Fruit fly (Drosophila melanogaster) whole organism, embryonic: ENCODE data around the gene AGO2.

ENCODE experiments used
- CG10267 ChIP-seq: fragments of 200-800 bp; sonication (Bioruptor generic); optimal IDR thresholded peaks from 2 replicates; lab custom pipeline; 2018; ENCODE audit warnings: missing biosample characterization, mild to moderate bottlenecking, missing genetic modification characterization, moderate library complexity
- CG10366 ChIP-seq: fragments of 200-800 bp; sonication (Bioruptor generic); IDR thresholded peaks from 2 replicates; pipeline ENCODE4 v1.3.6; 2022; ENCODE audit warnings: missing biosample characterization, missing genetic modification characterization
- CG11696 ChIP-seq: fragments of 200-800 bp; sonication (Bioruptor generic); IDR thresholded peaks from 2 replicates; pipeline ENCODE4 v1.3.6; 2022; ENCODE audit warnings: missing biosample characterization, missing genetic modification characterization
- CG12104 ChIP-seq: fragments of 200-800 bp; sonication (Bioruptor generic); optimal IDR thresholded peaks from 3 replicates; lab custom pipeline; 2016; ENCODE audit warnings: missing biosample characterization, missing genetic modification characterization
- CG12744 ChIP-seq: fragments of 200-800 bp; sonication (Bioruptor generic); optimal IDR thresholded peaks from 2 replicates; lab custom pipeline; 2016; ENCODE audit warnings: missing biosample characterization, missing genetic modification characterization
- CG13424 ChIP-seq: fragments of 200-800 bp; sonication (Bioruptor generic); optimal IDR thresholded peaks from 2 replicates; lab custom pipeline; 2019; ENCODE audit warnings: missing biosample characterization, mild to moderate bottlenecking, missing genetic modification characterization, moderate library complexity
- CG13624 ChIP-seq: fragments of 200-800 bp; sonication (Bioruptor generic); optimal IDR thresholded peaks from 2 replicates; lab custom pipeline; 2016; ENCODE audit warnings: missing biosample characterization, missing genetic modification characterization
- CG14441 ChIP-seq: fragments of 200-800 bp; sonication (Bioruptor generic); IDR thresholded peaks from 2 replicates; pipeline ENCODE4 v1.3.6; 2022; ENCODE audit warnings: missing biosample characterization, missing genetic modification characterization
- CG14667 ChIP-seq: fragments of 200-800 bp; sonication (Bioruptor generic); IDR thresholded peaks from 2 replicates; pipeline ENCODE4 v1.3.6; 2022; ENCODE audit warnings: missing biosample characterization, missing genetic modification characterization
- CG15073 ChIP-seq: fragments of 200-800 bp; sonication (Bioruptor generic); optimal IDR thresholded peaks from 2 replicates; lab custom pipeline; 2016; ENCODE audit warnings: missing biosample characterization, missing genetic modification characterization
- CG15601 ChIP-seq: fragments of 200-800 bp; sonication (Bioruptor generic); optimal IDR thresholded peaks from 3 replicates; lab custom pipeline; 2019; ENCODE audit warnings: missing biosample characterization, mild to moderate bottlenecking, missing genetic modification characterization, moderate library complexity
- CG32772 ChIP-seq: fragments of 200-800 bp; sonication (Bioruptor generic); IDR thresholded peaks from 2 replicates; pipeline ENCODE4 v1.3.6; 2022; ENCODE audit warnings: missing biosample characterization, missing genetic modification characterization
- CG4328 ChIP-seq: fragments of 200-800 bp; sonication (Bioruptor generic); optimal IDR thresholded peaks from 3 replicates; lab custom pipeline; 2017; ENCODE audit warnings: missing biosample characterization, missing genetic modification reagents, missing genetic modification characterization
- CG6654 ChIP-seq: fragments of 200-800 bp; sonication (Bioruptor generic); optimal IDR thresholded peaks from 2 replicates; lab custom pipeline; 2017; ENCODE audit warnings: missing biosample characterization, mild to moderate bottlenecking, missing genetic modification characterization
- CG9932 ChIP-seq: fragments of 200-800 bp; sonication (Bioruptor generic); IDR thresholded peaks from 2 replicates; pipeline ENCODE4 v1.3.6; 2022; ENCODE audit warnings: missing biosample characterization, missing genetic modification characterization
- CkIIα-i1 ChIP-seq: fragments of 200-800 bp; sonication (Bioruptor generic); IDR thresholded peaks from 2 replicates; pipeline ENCODE4 v1.3.6; 2022; ENCODE audit warnings: missing biosample characterization, missing genetic modification characterization
- Dad ChIP-seq: fragments of 200-800 bp; sonication (Bioruptor generic); optimal IDR thresholded peaks from 3 replicates; lab custom pipeline; 2016; ENCODE audit warnings: missing biosample characterization, missing genetic modification characterization
- Dref ChIP-seq: fragments of 200-800 bp; sonication (Bioruptor generic); IDR thresholded peaks from 2 replicates; pipeline ENCODE4 v1.3.6; 2022; ENCODE audit warnings: missing biosample characterization, missing genetic modification characterization
- Eip74EF ChIP-seq, 2 experiments: fragments of 200-800 bp in 1 of 2; fragments of >200 bp in 1 of 2; sonication (Bioruptor generic) in 1 of 2; optimal IDR thresholded peaks; 2 replicates each; lab custom pipeline; 2017 to 2019; ENCODE audit warnings: missing biosample characterization in 2 of 2, missing genetic modification characterization in 2 of 2, mild to moderate bottlenecking in 1 of 2, moderate library complexity in 1 of 2
- Ets65A ChIP-seq: fragments of 200-800 bp; sonication (Bioruptor generic); peaks from one replicate; lab custom pipeline; 2016; ENCODE audit warnings: missing biosample characterization, missing genetic modification characterization
- H2.0 ChIP-seq: fragments of 200-800 bp; sonication (Bioruptor generic); IDR thresholded peaks from 2 replicates; pipeline ENCODE4 v1.3.6; 2022; ENCODE audit warnings: missing biosample characterization, missing genetic modification characterization
- HLHmδ ChIP-seq: fragments of 200-800 bp; sonication (Bioruptor generic); optimal IDR thresholded peaks from 2 replicates; lab custom pipeline; 2018; ENCODE audit warnings: missing biosample characterization, mild to moderate bottlenecking, missing genetic modification characterization, moderate library complexity
- Mes4 ChIP-seq: fragments of 200-800 bp; sonication (Bioruptor generic); optimal IDR thresholded peaks from 2 replicates; lab custom pipeline; 2016; ENCODE audit warnings: missing biosample characterization, missing genetic modification characterization
- NFAT ChIP-seq: fragments of 200-800 bp; sonication (Bioruptor generic); IDR thresholded peaks from 2 replicates; pipeline ENCODE4 v1.3.6; 2022; ENCODE audit warnings: missing biosample characterization, missing genetic modification characterization
- NfI ChIP-seq: fragments of 200-800 bp; sonication (Bioruptor generic); optimal IDR thresholded peaks from 3 replicates; lab custom pipeline; 2018; ENCODE audit warnings: missing biosample characterization, mild to moderate bottlenecking, missing genetic modification characterization, moderate library complexity
- Optix ChIP-seq: fragments of 200-800 bp; sonication (Bioruptor generic); IDR thresholded peaks from 3 replicates; pipeline ENCODE4 v1.3.6; 2022; ENCODE audit warnings: missing biosample characterization, missing genetic modification characterization
- Six4 ChIP-seq: fragments of 200-800 bp; sonication (Bioruptor generic); optimal IDR thresholded peaks from 2 replicates; lab custom pipeline; 2016; ENCODE audit warnings: missing biosample characterization, missing genetic modification characterization
- Sox102F ChIP-seq: fragments of 200-800 bp; sonication (Bioruptor generic); optimal IDR thresholded peaks from 2 replicates; lab custom pipeline; 2018; ENCODE audit warnings: missing biosample characterization, mild to moderate bottlenecking, missing genetic modification characterization, moderate library complexity
- Sry-δ ChIP-seq: fragments of 200-800 bp; sonication (Bioruptor generic); optimal IDR thresholded peaks from 2 replicates; lab custom pipeline; 2016; ENCODE audit warnings: missing biosample characterization, missing genetic modification characterization
- amos ChIP-seq: fragments of 200-800 bp; sonication (Bioruptor generic); IDR thresholded peaks from 2 replicates; pipeline ENCODE4 v1.3.6; 2022; ENCODE audit warnings: missing biosample characterization, missing genetic modification characterization; ENCODE audit not compliant: partially characterized antibody
- cas ChIP-seq: fragments of 200-800 bp; sonication (Bioruptor generic); IDR thresholded peaks from 2 replicates; pipeline ENCODE4 v1.3.6; 2022; ENCODE audit warnings: missing biosample characterization, missing genetic modification characterization
- caup ChIP-seq: fragments of 200-800 bp; sonication (Bioruptor generic); optimal IDR thresholded peaks from 3 replicates; lab custom pipeline; 2017; ENCODE audit warnings: missing biosample characterization, mild to moderate bottlenecking, missing genetic modification characterization, moderate library complexity; ENCODE audit not compliant: severe bottlenecking
- cg ChIP-seq: fragments of 200-800 bp; sonication (Bioruptor generic); optimal IDR thresholded peaks from 3 replicates; lab custom pipeline; 2019; ENCODE audit warnings: missing biosample characterization, mild to moderate bottlenecking, missing genetic modification characterization, moderate library complexity
- chn ChIP-seq: fragments of 200-800 bp; sonication (Bioruptor generic); optimal IDR thresholded peaks from 2 replicates; lab custom pipeline; 2016; ENCODE audit warnings: missing biosample characterization, missing genetic modification characterization
- ems ChIP-seq: fragments of 200-800 bp; sonication (Bioruptor generic); optimal IDR thresholded peaks from 3 replicates; lab custom pipeline; 2016; ENCODE audit warnings: missing biosample characterization, missing genetic modification characterization
- exex ChIP-seq: fragments of 200-800 bp; sonication (Bioruptor generic); optimal IDR thresholded peaks from 4 replicates; lab custom pipeline; 2018; ENCODE audit warnings: missing biosample characterization, mild to moderate bottlenecking, missing genetic modification characterization, moderate library complexity
- ham ChIP-seq: fragments of 200-800 bp; sonication (Bioruptor generic); IDR thresholded peaks from 2 replicates; pipeline ENCODE4 v1.3.6; 2022; ENCODE audit warnings: missing biosample characterization, missing genetic modification characterization
- her ChIP-seq: fragments of 200-800 bp; sonication (Bioruptor generic); optimal IDR thresholded peaks from 2 replicates; lab custom pipeline; 2016; ENCODE audit warnings: missing biosample characterization, missing genetic modification characterization
- ind ChIP-seq: fragments of 200-800 bp; sonication (Bioruptor generic); optimal IDR thresholded peaks from 3 replicates; lab custom pipeline; 2016; ENCODE audit warnings: missing biosample characterization, missing genetic modification characterization
- kni ChIP-seq: fragments of 200-800 bp; sonication (Bioruptor generic); optimal IDR thresholded peaks from 3 replicates; lab custom pipeline; 2017; ENCODE audit warnings: mild to moderate bottlenecking, missing biosample characterization, missing genetic modification reagents, missing genetic modification characterization
- lov ChIP-seq, 2 experiments: fragments of 200-800 bp in 1 of 2; fragments of >200 bp in 1 of 2; sonication (Bioruptor generic) in 1 of 2; IDR thresholded peaks in 1 of 2; optimal IDR thresholded peaks in 1 of 2; 2 replicates in 1 of 2; 3 replicates in 1 of 2; pipeline versions ENCODE4 v1.3.6 to Lab custom; 2017 to 2022; ENCODE audit warnings: missing biosample characterization in 1 of 2, missing genetic modification characterization in 1 of 2
- nmo ChIP-seq: fragments of 200-800 bp; sonication (Bioruptor generic); optimal IDR thresholded peaks from 2 replicates; lab custom pipeline; 2018; ENCODE audit warnings: missing biosample characterization, mild to moderate bottlenecking, missing genetic modification characterization, moderate library complexity
- p53 ChIP-seq: fragments of 200-800 bp; sonication (Bioruptor generic); optimal IDR thresholded peaks from 2 replicates; lab custom pipeline; 2016; ENCODE audit warnings: missing biosample characterization, missing genetic modification characterization
- pan ChIP-seq, 4 experiments: fragments of >200 bp in 3 of 4; fragments of 200-800 bp in 1 of 4; sonication (Bioruptor generic) in 1 of 4; optimal IDR thresholded peaks in 3 of 4; IDR thresholded peaks in 1 of 4; 2 replicates each; pipeline versions ENCODE4 v1.3.6 to Lab custom; 2017 to 2022; ENCODE audit warnings: missing biosample characterization in 2 of 4, missing genetic modification characterization in 2 of 4, mixed read lengths in 1 of 4
- run ChIP-seq: fragments of 200-800 bp; sonication (Bioruptor generic); optimal IDR thresholded peaks from 3 replicates; lab custom pipeline; 2018; ENCODE audit warnings: missing biosample characterization, mild to moderate bottlenecking, missing genetic modification characterization
- tgo ChIP-seq: fragments of 200-800 bp; sonication (Bioruptor generic); IDR thresholded peaks from 3 replicates; pipeline ENCODE4 v1.3.6; 2022; ENCODE audit warnings: missing biosample characterization, missing genetic modification characterization
- toy ChIP-seq: fragments of 200-800 bp; sonication (Bioruptor generic); IDR thresholded peaks from 2 replicates; pipeline ENCODE4 v1.3.6; 2022; ENCODE audit warnings: missing biosample characterization, missing genetic modification characterization
- zfh2 ChIP-seq: fragments of 200-800 bp; sonication (Bioruptor generic); optimal IDR thresholded peaks from 2 replicates; lab custom pipeline; 2016; ENCODE audit warnings: missing biosample characterization, missing genetic modification characterization

Gene AGO2

DNA sequence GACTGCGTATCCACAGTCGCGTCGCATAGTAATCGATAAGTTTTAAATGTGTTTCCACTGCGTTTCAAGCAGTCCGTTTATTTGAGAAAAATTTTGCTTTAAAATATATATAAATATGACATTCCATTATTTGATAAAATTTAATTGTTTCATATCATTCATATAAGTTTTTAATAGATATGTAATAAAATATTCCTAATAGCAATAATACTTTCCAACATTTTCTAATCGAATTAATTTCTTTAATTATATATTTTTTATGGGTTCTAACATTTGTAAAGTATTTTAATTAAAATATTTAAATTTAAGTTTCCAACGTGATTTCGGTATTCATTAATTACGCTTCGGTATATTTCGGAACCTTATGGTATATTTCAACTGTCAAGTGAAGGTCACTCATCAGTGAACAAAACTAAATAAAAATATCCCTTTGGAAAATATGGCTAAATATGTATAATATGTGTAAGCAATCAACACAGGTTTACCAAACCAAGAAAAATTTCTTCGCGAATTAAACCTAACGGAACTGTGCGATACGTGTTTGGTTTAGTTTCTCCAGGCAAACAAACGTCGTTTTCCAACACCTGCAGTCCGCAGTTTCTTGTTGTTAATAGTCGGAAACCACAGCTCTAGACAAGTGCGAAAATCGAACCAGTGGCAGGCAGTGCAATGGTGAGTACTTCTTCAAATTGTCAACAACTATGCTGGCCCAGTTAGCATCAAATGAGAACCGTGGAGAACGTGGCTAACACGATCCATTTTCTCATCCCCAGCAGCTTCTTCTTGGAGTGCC, 9.3 kb downstream of the AGO2 start, which contains the start of the genes CG7739 and SCCRO:
TSS of gene CG7739 (minus strand) at position 8 of the 793 bp plus-strand sequence.
TSS of gene SCCRO (plus strand) at position 370 of the 793 bp plus-strand sequence.
- TF ChIP-seq pan (optimal IDR thresholded peaks at IDR 0.05; lab: Kevin White, UChicago), result no peak
- TF ChIP-seq pan (GFP tag; optimal IDR thresholded peaks at IDR 0.05 in 1 of 2, IDR thresholded peaks at IDR 0.05 in 1 of 2), result peak in 1 of 2 experiments; percentile 85
- peak; percentile 81 for TF ChIP-seq H2.0 (GFP tag; lab: Robert Waterston, UW)
- peak; percentile 0 for TF ChIP-seq CG4328 (GFP tag; lab: Kevin White, UChicago)
- peak; percentile 81 for TF ChIP-seq CG9932 (GFP tag; lab: Robert Waterston, UW)
- TF ChIP-seq cg, result no peak
- no peak for TF ChIP-seq Six4 (GFP tag; lab: Kevin White, UChicago)
- peak; percentile 83 for TF ChIP-seq Dref (GFP tag; lab: Robert Waterston, UW)
- TF ChIP-seq CG12104, result peak; percentile 1
- TF ChIP-seq CG10267, result peak; percentile 86
- no peak for TF ChIP-seq run
- TF ChIP-seq CG11696 (GFP tag; lab: Robert Waterston, UW), result peak; percentile 57; the same call in 1 of the 2 replicates
- peak; percentile 65 for TF ChIP-seq nmo (GFP tag; lab: Kevin White, UChicago)
- peak; percentile 69 for TF ChIP-seq tgo (GFP tag; lab: Robert Waterston, UW)
- no peak for TF ChIP-seq HLHmδ (GFP tag; lab: Kevin White, UChicago)
- TF ChIP-seq CG15601, result peak; percentile 52
- no peak for TF ChIP-seq CkIIα-i1 (GFP tag; lab: Robert Waterston, UW)
- TF ChIP-seq amos (GFP tag; lab: Robert Waterston, UW), result peak; percentile 71; the same call in 1 of the 2 replicates
- no peak for TF ChIP-seq caup (GFP tag; lab: Kevin White, UChicago)
- TF ChIP-seq CG13624 (GFP tag; lab: Kevin White, UChicago), result peak; percentile 40
- peak; percentile 78 for TF ChIP-seq cas
- TF ChIP-seq her (GFP tag; lab: Kevin White, UChicago), result peak; percentile 10
- 0 out of 2 replicates have a peak, but pooled peaks have one; percentile 15 for TF ChIP-seq CG14667 (GFP tag; lab: Robert Waterston, UW)
- TF ChIP-seq ems (GFP tag; lab: Kevin White, UChicago), result peak; percentile 52
- no peak for TF ChIP-seq kni (GFP tag; lab: Kevin White, UChicago)
- TF ChIP-seq CG15073 (GFP tag; lab: Kevin White, UChicago), result peak; percentile 96
- TF ChIP-seq chn (GFP tag; lab: Kevin White, UChicago), result peak; percentile 49
- peak; percentile 66 for TF ChIP-seq CG13424
- TF ChIP-seq lov (optimal IDR thresholded peaks at IDR 0.05; lab: Kevin White, UChicago), result no peak
- peak; percentile 35; the same call in 1 of the 3 replicates for TF ChIP-seq lov (GFP tag; IDR thresholded peaks at IDR 0.05; lab: Robert Waterston, UW)
- TF ChIP-seq Optix (GFP tag; lab: Robert Waterston, UW), result peak; percentile 67; the same call in 2 of the 3 replicates
- TF ChIP-seq exex (tag; lab: Kevin White, UChicago), result peak; percentile 25
- no peak for TF ChIP-seq CG12744 (GFP tag; lab: Kevin White, UChicago)
- TF ChIP-seq Mes4 (GFP tag; lab: Kevin White, UChicago), result peak; percentile 4
- TF ChIP-seq CG6654 (GFP tag; lab: Kevin White, UChicago), result no peak
- peak; percentile 57 for TF ChIP-seq ind (GFP tag; lab: Kevin White, UChicago)
- TF ChIP-seq Eip74EF (GFP tag; optimal IDR thresholded peaks at IDR 0.05; lab: Kevin White, UChicago), result no peak
- peak; percentile 71 for TF ChIP-seq CG14441
- 0 out of 2 replicates have a peak, but pooled peaks have one; percentile 27 for TF ChIP-seq toy (GFP tag; lab: Robert Waterston, UW)
- peak; percentile 70 for TF ChIP-seq NFAT (GFP tag; lab: Robert Waterston, UW)
- TF ChIP-seq Ets65A (GFP tag; lab: Kevin White, UChicago), result peak; percentile 92
- peak; percentile 49 for TF ChIP-seq Sry-δ (GFP tag; lab: Kevin White, UChicago)
- peak; percentile 8; the same call in 1 of the 2 replicates for TF ChIP-seq ham (GFP tag; lab: Robert Waterston, UW)
- TF ChIP-seq p53 (GFP tag; lab: Kevin White, UChicago), result no peak
- peak; percentile 63 for TF ChIP-seq NfI (GFP tag; lab: Kevin White, UChicago)
- TF ChIP-seq Sox102F (GFP tag; lab: Kevin White, UChicago), result no peak
- TF ChIP-seq CG32772 (GFP tag; lab: Robert Waterston, UW), result peak; percentile 58
- peak; percentile 41 for TF ChIP-seq zfh2 (GFP tag; lab: Kevin White, UChicago)
- TF ChIP-seq Dad (GFP tag; lab: Kevin White, UChicago), result peak; percentile 19
- peak; percentile 70 for TF ChIP-seq CG10366
